Fruit fly (Drosophila melanogaster) whole organism, adult: ENCODE results near the gene CG8236.

ENCODE experiments used
- CG11617 ChIP-seq: fragments of 200-800 bp; sonication (Bioruptor generic); optimal IDR thresholded peaks from 2 replicates; lab custom pipeline; 2017; ENCODE audit warnings: mild to moderate bottlenecking, missing biosample characterization, missing genetic modification reagents, missing genetic modification characterization
- CG12768 ChIP-seq: fragments of 200-800 bp; sonication (Bioruptor generic); optimal IDR thresholded peaks from 2 replicates; lab custom pipeline; 2017; ENCODE audit warnings: missing biosample characterization, missing genetic modification characterization, mild to moderate bottlenecking, moderate library complexity, missing genetic modification reagents
- CG14711 ChIP-seq: fragments of 200-800 bp; sonication (Bioruptor generic); optimal IDR thresholded peaks from 2 replicates; lab custom pipeline; 2018; ENCODE audit warnings: missing biosample characterization, mild to moderate bottlenecking, missing genetic modification characterization, moderate library complexity
- CG1620 ChIP-seq: fragments of 200-800 bp; sonication (Bioruptor generic); optimal IDR thresholded peaks from 2 replicates; lab custom pipeline; 2016; ENCODE audit warnings: missing biosample characterization, missing genetic modification characterization
- CG33017 ChIP-seq: fragments of 200-800 bp; sonication (Bioruptor generic); optimal IDR thresholded peaks from 2 replicates; lab custom pipeline; 2018; ENCODE audit warnings: missing biosample characterization, mild to moderate bottlenecking, missing genetic modification characterization, moderate library complexity
- CG5204 ChIP-seq: fragments of 200-800 bp; sonication (Bioruptor generic); optimal IDR thresholded peaks from 2 replicates; lab custom pipeline; 2016; ENCODE audit warnings: missing biosample characterization, missing genetic modification characterization
- CG7045 ChIP-seq: fragments of 200-800 bp; sonication (Bioruptor generic); optimal IDR thresholded peaks from 2 replicates; lab custom pipeline; 2017; ENCODE audit warnings: missing biosample characterization, mild to moderate bottlenecking, missing genetic modification characterization
- CG7101 ChIP-seq: fragments of 200-800 bp; sonication (Bioruptor generic); optimal IDR thresholded peaks from 2 replicates; lab custom pipeline; 2018; ENCODE audit warnings: missing biosample characterization, mild to moderate bottlenecking, missing genetic modification characterization, moderate library complexity
- Clk ChIP-seq: fragments of 200-800 bp; sonication (Bioruptor generic); optimal IDR thresholded peaks from 2 replicates; lab custom pipeline; 2017; ENCODE audit warnings: missing biosample characterization, missing genetic modification characterization
- Crg-1 ChIP-seq: fragments of 200-800 bp; sonication (Bioruptor generic); optimal IDR thresholded peaks from 2 replicates; lab custom pipeline; 2016; ENCODE audit warnings: missing biosample characterization, missing genetic modification characterization
- Hr96 ChIP-seq: fragments of 200-800 bp; sonication (Bioruptor generic); optimal IDR thresholded peaks from 2 replicates; lab custom pipeline; 2016; ENCODE audit warnings: missing biosample characterization, missing genetic modification characterization
- Mnt ChIP-seq: fragments of 200-800 bp; sonication (Bioruptor generic); optimal IDR thresholded peaks from 2 replicates; lab custom pipeline; 2016; ENCODE audit warnings: missing biosample characterization, mild to moderate bottlenecking, missing genetic modification characterization
- bab1 ChIP-seq: fragments of 200-800 bp; sonication (Bioruptor generic); optimal IDR thresholded peaks from 3 replicates; lab custom pipeline; 2019; ENCODE audit warnings: missing biosample characterization, mild to moderate bottlenecking, missing genetic modification characterization, moderate library complexity
- cic ChIP-seq: fragments of 200-800 bp; sonication (Bioruptor generic); optimal IDR thresholded peaks from 2 replicates; lab custom pipeline; 2017; ENCODE audit warnings: missing biosample characterization, mild to moderate bottlenecking, missing genetic modification characterization, moderate library complexity
- cnc ChIP-seq, 2 experiments: fragments of >200 bp; optimal IDR thresholded peaks; 2 replicates each; lab custom pipeline; 2017
- kay ChIP-seq: fragments of 200-800 bp; sonication (Bioruptor generic); peaks from one replicate; lab custom pipeline; 2016; ENCODE audit warnings: missing biosample characterization, missing genetic modification characterization, borderline replicate concordance
- ovo ChIP-seq: fragments of 200-800 bp; sonication (Bioruptor generic); optimal IDR thresholded peaks from 2 replicates; lab custom pipeline; 2016; ENCODE audit warnings: missing biosample characterization, missing genetic modification characterization
- pad ChIP-seq: fragments of 200-800 bp; sonication (Bioruptor generic); optimal IDR thresholded peaks from 3 replicates; lab custom pipeline; 2017; ENCODE audit warnings: missing biosample characterization, missing genetic modification characterization, mild to moderate bottlenecking, moderate library complexity, missing genetic modification reagents
- tj ChIP-seq: fragments of 200-800 bp; sonication (Bioruptor generic); optimal IDR thresholded peaks from 3 replicates; lab custom pipeline; 2017; ENCODE audit warnings: missing biosample characterization, mild to moderate bottlenecking, missing genetic modification characterization, moderate library complexity
- toe ChIP-seq: fragments of 200-800 bp; sonication (Bioruptor generic); optimal IDR thresholded peaks from 2 replicates; lab custom pipeline; 2016; ENCODE audit warnings: missing biosample characterization, missing genetic modification characterization

The CG8236 gene

DNA sequence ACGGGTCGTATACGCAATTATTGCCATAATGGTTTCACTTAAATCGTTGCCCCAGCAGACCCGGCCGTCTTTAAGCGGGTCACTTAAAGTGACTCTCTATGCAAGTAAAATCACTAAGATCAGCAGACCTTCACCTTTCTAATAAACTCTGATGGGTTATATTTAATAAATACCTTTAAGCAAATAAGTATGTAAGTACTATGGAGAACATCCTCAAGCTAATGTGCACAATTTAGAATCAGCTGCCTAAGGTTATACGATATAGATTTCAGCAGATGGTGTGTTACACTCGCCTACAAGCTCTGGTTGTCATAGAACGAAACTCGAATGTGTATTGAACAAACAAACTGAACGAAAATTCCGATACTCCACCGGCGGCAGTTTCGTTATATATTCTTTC lies at the start of gene CG8236:
Gene CG8236, plus strand, starts transcription at position 301 of the 400 bp plus-strand sequence.
- TF ChIP-seq CG33017, result no peak
- no peak for TF ChIP-seq Mnt (GFP tag; lab: Kevin White, UChicago)

DNA sequence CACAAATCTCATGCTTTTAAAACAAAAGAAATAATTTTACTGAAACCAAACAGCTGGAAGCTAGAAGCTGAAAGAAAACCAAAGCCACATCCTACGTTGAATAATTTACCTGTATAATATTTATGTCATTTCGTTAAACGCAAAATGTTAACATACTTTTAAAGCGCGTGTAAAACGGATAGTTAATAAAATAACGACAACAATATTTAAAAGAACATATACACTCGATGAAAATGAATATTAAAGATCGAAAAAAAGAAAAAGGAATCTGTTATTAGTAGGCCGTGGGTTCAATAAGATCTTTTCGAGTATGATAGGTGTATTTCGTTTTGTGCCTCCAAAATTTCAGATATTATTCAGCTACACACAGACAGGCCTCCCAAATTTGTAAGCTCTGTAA lies 48.1 kb upstream of the CG8236 start, which contains the start of gene CG8136:
Gene CG8136, plus strand, starts transcription at position 301 of the 400 bp plus-strand sequence.
- TF ChIP-seq CG14711 (tag; lab: Kevin White, UChicago), result no peak
- TF ChIP-seq kay, result peak; percentile 47

DNA sequence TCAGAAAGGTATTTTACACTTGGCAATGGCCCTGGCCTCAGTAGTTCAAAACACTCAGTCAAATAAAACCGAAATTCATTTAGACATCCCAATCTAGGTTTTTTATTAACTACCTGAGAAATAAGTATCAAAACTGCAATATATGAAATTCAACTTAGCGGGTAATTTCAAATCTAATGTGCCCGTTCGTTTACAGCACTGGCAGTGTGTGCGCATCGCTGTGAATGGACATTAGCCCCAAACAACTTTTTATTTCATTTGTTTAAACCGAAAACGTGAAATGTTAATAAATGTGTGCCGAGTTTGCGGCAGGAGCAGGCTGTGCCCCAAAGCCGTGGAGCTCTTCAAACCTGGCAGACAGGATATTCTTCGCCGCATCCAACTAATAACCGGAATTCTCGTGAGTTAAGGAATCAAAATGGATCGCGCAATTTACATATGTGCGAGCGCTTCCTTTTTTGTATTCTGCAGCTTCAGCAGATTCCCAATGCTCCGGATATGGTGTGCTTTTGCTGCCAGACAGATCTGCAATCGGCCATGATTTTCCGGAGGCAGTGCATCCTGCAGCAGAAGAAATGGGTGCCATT lies 46.1 kb upstream of the CG8236 start, which contains the start of gene nom:
Gene nom, plus strand, starts transcription at position 213 of the 587 bp plus-strand sequence.
- TF ChIP-seq ovo (GFP tag; lab: Kevin White, UChicago), result no peak
- TF ChIP-seq Hr96 (GFP tag; lab: Kevin White, UChicago), result no peak
- peak; percentile 58 for TF ChIP-seq tj (GFP tag; lab: Kevin White, UChicago)

DNA sequence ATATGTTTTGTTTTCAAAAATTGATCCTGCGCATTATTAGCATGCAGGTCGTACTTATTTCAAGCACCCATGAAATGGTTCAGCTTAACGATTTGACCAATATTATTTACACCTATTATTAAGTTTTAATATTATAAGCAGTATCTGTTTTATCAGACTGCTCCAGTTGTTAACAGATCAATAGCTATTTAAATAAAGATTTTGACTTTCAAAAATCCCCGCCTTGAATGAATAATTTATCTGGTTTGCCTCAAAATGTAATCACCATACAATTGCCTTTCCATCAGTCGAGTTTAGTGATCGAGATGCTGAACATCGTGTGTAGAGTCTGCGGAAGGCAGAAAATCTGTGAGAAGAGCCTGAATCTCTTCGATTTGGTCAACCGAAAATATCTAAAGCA lies 44.0 kb upstream of the CG8236 start, which contains the start of gene ouib:
Gene ouib, plus strand, starts transcription at position 301 of the 400 bp plus-strand sequence.
- TF ChIP-seq ovo (GFP tag; lab: Kevin White, UChicago) (no peak), toe (GFP tag; lab: Kevin White, UChicago) (no peak), CG7101 (no peak), kay (peak; percentile 73), CG1620 (GFP tag; lab: Kevin White, UChicago) (no peak), Clk (GFP tag; lab: Kevin White, UChicago) (no peak)

DNA sequence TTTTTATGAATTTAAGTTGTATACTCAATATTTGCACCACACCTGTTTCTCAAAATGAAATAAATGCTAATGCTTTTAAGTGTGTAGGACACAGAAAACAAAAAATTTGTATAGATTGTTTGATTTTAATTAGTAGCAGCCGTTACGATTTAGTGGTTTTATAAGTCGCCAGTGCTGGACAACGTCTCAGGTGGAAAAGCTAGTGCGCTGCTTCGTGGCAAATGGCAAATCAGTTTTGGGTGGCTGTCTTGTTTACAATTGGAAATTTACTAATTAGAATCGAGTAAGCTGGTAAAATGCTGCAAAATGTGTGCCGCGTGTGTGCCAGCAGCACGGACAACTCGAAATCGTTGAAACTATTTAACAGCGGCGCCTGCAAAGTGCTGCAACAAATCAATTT lies 42.6 kb upstream of the CG8236 start, which contains the start of gene CG8159:
Gene CG8159, plus strand, starts transcription at position 223 of the 400 bp plus-strand sequence.
- peak; percentile 19 for TF ChIP-seq Mnt (GFP tag; lab: Kevin White, UChicago)
- TF ChIP-seq CG7101, result peak; percentile 25
- no peak for TF ChIP-seq CG12768 (GFP tag; lab: Kevin White, UChicago)
- TF ChIP-seq CG33017, result no peak

DNA sequence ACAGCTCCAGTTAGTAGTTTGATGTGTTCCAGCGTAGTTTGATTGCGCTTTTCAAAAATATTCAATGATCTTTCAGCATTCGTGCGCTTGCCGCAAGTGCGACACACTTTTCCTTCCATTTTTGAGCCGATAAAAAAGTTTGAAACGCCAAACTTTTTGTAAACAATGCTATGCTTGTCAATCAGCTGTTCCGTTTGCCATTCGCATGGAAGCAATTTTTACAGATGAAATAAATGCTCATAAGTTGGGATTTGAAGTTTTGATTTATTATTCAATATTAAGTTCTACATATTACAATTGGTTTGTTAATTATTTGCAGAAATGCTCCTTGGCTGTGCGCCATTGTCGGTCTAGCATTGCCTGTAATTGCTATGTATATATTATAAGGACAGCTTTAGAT lies 39.7 kb upstream of the CG8236 start, which contains the start of gene ranshi:
Gene ranshi, minus strand, starts transcription at position 152 of the 400 bp plus-strand sequence.
- TF ChIP-seq CG11617 (GFP tag; lab: Kevin White, UChicago) (no peak), kay (peak; percentile 39), cic (GFP tag; lab: Kevin White, UChicago) (no peak)

DNA sequence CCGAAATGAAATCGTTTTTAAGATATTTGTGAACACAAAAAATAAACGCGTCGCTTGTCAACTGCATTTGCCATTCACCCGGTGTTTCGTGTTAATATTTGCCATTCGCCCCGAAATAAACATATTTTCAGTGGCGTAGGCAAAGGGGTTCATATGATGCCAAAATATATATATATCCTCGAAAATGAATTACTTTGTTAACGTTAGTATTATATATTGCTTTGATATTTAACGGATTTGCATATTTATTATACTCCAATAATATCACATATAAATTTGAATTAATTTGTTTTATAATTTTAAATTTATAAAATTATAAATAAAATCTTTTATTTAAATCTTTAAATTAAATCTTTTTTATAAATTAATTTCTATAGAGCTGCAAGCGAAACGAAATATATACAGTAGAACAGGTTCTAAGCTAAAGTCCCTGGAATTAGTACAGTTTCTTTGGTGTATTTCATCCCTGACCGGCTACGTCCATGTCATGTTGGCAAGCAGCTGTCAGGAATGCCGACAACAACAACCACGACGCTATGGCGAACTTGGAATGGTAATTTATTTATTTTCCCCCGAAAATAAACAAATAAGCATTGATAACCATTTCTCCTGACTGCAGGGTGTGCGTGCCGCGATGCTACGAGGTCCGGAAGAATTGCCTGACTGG lies 37.5 kb upstream of the CG8236 start, which contains the start of the genes M1BP and CG8202:
Gene M1BP, minus strand, starts transcription at position 102 of the 667 bp plus-strand sequence.
Gene CG8202, plus strand, starts transcription at position 495 of the 667 bp plus-strand sequence.
- TF ChIP-seq cnc (optimal IDR thresholded peaks at IDR 0.05; lab: Kevin White, UChicago) (no peak), bab1 (peak; percentile 75), ovo (GFP tag; lab: Kevin White, UChicago) (peak; percentile 73), toe (GFP tag; lab: Kevin White, UChicago) (peak; percentile 74), CG14711 (tag; lab: Kevin White, UChicago) (peak; percentile 84), CG33017 (peak; percentile 90), CG1620 (GFP tag; lab: Kevin White, UChicago) (peak; percentile 68), CG5204 (GFP tag; lab: Kevin White, UChicago) (no peak), CG7045 (GFP tag; lab: Kevin White, UChicago) (peak; percentile 92), CG7101 (peak; percentile 93), Clk (GFP tag; lab: Kevin White, UChicago) (peak; percentile 1), CG12768 (GFP tag; lab: Kevin White, UChicago) (peak; percentile 93), Mnt (GFP tag; lab: Kevin White, UChicago) (peak; percentile 53), cic (GFP tag; lab: Kevin White, UChicago) (peak; percentile 1), tj (GFP tag; lab: Kevin White, UChicago) (peak; percentile 76), Crg-1 (GFP tag; lab: Kevin White, UChicago) (peak; percentile 67), Hr96 (GFP tag; lab: Kevin White, UChicago) (no peak), pad (peak; percentile 77), kay (peak; percentile 25), CG11617 (GFP tag; lab: Kevin White, UChicago) (peak; percentile 96)
